Worm (Caenorhabditis elegans) whole organism, early embryonic: ENCODE measurements around the gene fmo-3.
A peak's percentile ranks its signal among the peaks of the same experiment; 100 is the strongest.

ENCODE experiments used
- B0310.2 ChIP-seq: sonication (generic microtip); optimal IDR thresholded peaks from 2 replicates; lab custom pipeline; 2016; ENCODE audit warnings: mild to moderate bottlenecking, missing genetic modification characterization, missing compliant biosample characterization
- F13C5.2 ChIP-seq: sonication (generic microtip); optimal IDR thresholded peaks from 2 replicates; lab custom pipeline; 2017; ENCODE audit warnings: mild to moderate bottlenecking, missing genetic modification characterization, inconsistent platforms, missing compliant biosample characterization
- aly-1 ChIP-seq: sonication (generic microtip); optimal IDR thresholded peaks from 2 replicates; lab custom pipeline; 2016; ENCODE audit warnings: missing genetic modification characterization, missing compliant biosample characterization
- ama-1 ChIP-seq: fragments of 150-350 bp; optimal IDR thresholded peaks from 2 replicates; lab custom pipeline; 2014
- ceh-13 ChIP-seq: fragments of 200-800 bp; sonication (Bioruptor generic); optimal IDR thresholded peaks from 2 replicates; lab custom pipeline; 2018; ENCODE audit warnings: mild to moderate bottlenecking, missing genetic modification characterization, missing compliant biosample characterization
- ceh-36 ChIP-seq: sonication (generic microtip); optimal IDR thresholded peaks from 2 replicates; lab custom pipeline; 2016; ENCODE audit warnings: missing genetic modification characterization, inconsistent platforms, missing compliant biosample characterization
- ets-7 ChIP-seq: sonication (generic microtip); optimal IDR thresholded peaks from 2 replicates; lab custom pipeline; 2016; ENCODE audit warnings: missing genotype, missing genetic modification characterization, missing compliant biosample characterization
- flt-1 ChIP-seq: fragments of 200-800 bp; sonication (Bioruptor generic); IDR thresholded peaks from 2 replicates; pipeline ENCODE4 v1.3.6; 2022; ENCODE audit warnings: missing genetic modification characterization, missing compliant biosample characterization
- hmbx-1 ChIP-seq: sonication (generic microtip); optimal IDR thresholded peaks from 2 replicates; lab custom pipeline; 2016; ENCODE audit warnings: mild to moderate bottlenecking, missing genetic modification characterization, missing compliant biosample characterization
- hmg-4 ChIP-seq: fragments of 200-800 bp; sonication (Bioruptor generic); optimal IDR thresholded peaks from 2 replicates; lab custom pipeline; 2018; ENCODE audit warnings: mild to moderate bottlenecking, missing genetic modification characterization, missing compliant biosample characterization
- hnd-1 ChIP-seq: sonication (generic microtip); optimal IDR thresholded peaks from 2 replicates; lab custom pipeline; 2016; ENCODE audit warnings: missing genetic modification characterization, missing compliant biosample characterization
- pes-1 ChIP-seq: fragments of 200-800 bp; sonication (Bioruptor generic); IDR thresholded peaks from 2 replicates; pipeline ENCODE4 v1.3.6; 2022; ENCODE audit warnings: missing genetic modification reagents, missing genetic modification characterization, missing compliant biosample characterization
- scrt-1 ChIP-seq: fragments of 200-800 bp; sonication (Bioruptor generic); IDR thresholded peaks from 2 replicates; pipeline ENCODE4 v1.3.6; 2022; ENCODE audit warnings: missing genetic modification characterization, missing compliant biosample characterization
- sea-1 ChIP-seq: fragments of 200-800 bp; sonication (Bioruptor generic); conservative IDR thresholded peaks from 2 replicates; pipeline ENCODE4 v1.3.6; 2022; ENCODE audit warnings: missing genetic modification characterization, missing compliant biosample characterization
- tbx-11 ChIP-seq: fragments of 200-800 bp; sonication (Bioruptor generic); IDR thresholded peaks from 2 replicates; pipeline ENCODE4 v1.3.6; 2022; ENCODE audit warnings: missing genetic modification characterization, missing compliant biosample characterization
- tbx-37 ChIP-seq: fragments of 200-800 bp; sonication (Bioruptor generic); conservative IDR thresholded peaks from 2 replicates; pipeline ENCODE4 v1.3.6; 2022; ENCODE audit warnings: missing genetic modification reagents, missing genetic modification characterization, missing compliant biosample characterization
- tra-4 ChIP-seq: sonication (generic microtip); optimal IDR thresholded peaks from 2 replicates; lab custom pipeline; 2017; ENCODE audit warnings: missing genetic modification characterization, missing compliant biosample characterization

fmo-3 gene

ce11 chrIII:10720170-10720569 lies 25.7 kb downstream of the fmo-3 start:
- TF ChIP-seq F13C5.2 (peak; percentile 40), B0310.2 (tag; lab: Kevin White, UChicago) (no peak), scrt-1 (no peak), hmg-4 (GFP tag; lab: Kevin White, UChicago) (peak; percentile 6), flt-1 (GFP tag; lab: Robert Waterston, UW) (0 out of 2 replicates have a peak, but pooled peaks have one; percentile 20)

DNA sequence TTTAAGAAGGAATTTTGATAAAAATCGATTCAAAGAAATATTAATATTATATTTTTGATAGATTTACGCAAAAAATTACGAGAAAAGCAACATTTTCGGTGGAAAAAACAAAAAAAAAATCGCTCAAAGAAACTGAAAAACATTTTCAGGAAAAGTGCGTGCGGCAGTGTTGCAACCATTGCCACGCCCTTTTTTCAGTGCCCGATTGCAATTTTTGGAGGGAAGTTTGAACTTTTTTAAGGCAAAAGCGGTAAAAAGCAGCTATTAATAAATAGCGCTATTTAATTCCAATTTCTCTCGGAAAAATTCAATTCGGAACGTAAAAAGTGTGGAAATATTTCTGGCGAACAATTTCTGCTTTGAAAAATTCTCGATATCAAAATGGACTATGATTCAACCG lies 26.6 kb downstream of the fmo-3 start:
- TF ChIP-seq B0310.2 (tag; lab: Kevin White, UChicago): no peak
- no peak for TF ChIP-seq tra-4 (tag; lab: Kevin White, UChicago)
- TF ChIP-seq tbx-37 (GFP tag; lab: Robert Waterston, UW): no peak
- no peak for TF ChIP-seq pes-1 (GFP tag; lab: Robert Waterston, UW)
- no peak for TF ChIP-seq hnd-1 (tag; lab: Kevin White, UChicago)
- TF ChIP-seq ets-7 (tag; lab: Kevin White, UChicago): no peak
- TF ChIP-seq ceh-36 (tag; lab: Kevin White, UChicago): no peak
- TF ChIP-seq sea-1 (GFP tag; lab: Robert Waterston, UW): no peak
- TF ChIP-seq ama-1: no peak
- no peak for TF ChIP-seq flt-1 (GFP tag; lab: Robert Waterston, UW)
- no peak for TF ChIP-seq hmbx-1
- TF ChIP-seq hmg-4 (GFP tag; lab: Kevin White, UChicago): no peak
- TF ChIP-seq ceh-13: no peak
- TF ChIP-seq aly-1 (tag; lab: Kevin White, UChicago): no peak

- TF ChIP-seq tra-4 (tag; lab: Kevin White, UChicago): no peak
Measured at ce11 chrIII:10730510-10730909, 36.0 kb downstream of the fmo-3 start, which contains the start of gene tat-3. Gene tat-3 (minus strand): TSS chrIII:10730705.

DNA sequence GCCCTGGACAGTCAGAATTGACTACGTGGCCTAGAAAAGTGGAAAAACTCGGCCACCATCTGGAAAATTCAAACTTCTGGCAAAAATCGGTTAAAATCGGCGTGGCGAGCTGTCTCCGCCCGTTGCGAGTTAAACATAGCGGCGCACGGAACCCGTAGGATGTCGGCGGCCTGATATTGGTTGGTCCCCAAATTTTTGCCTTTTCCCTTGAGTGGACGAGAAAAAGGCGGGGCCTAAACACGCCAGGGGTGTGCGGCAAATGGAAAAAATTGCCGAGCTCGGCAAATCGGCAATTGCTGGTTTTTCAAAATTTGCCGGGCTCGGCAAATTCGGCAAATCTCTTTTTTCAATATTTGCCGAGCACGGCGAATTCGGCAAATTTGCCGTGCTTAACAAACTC lies 38.8 kb downstream of the fmo-3 start:
- TF ChIP-seq B0310.2 (tag; lab: Kevin White, UChicago) (no peak), pes-1 (GFP tag; lab: Robert Waterston, UW) (0 out of 2 replicates have a peak, but pooled peaks have one; percentile 19)

- no peak for TF ChIP-seq ceh-13
- TF ChIP-seq F13C5.2: no peak
- TF ChIP-seq hnd-1 (tag; lab: Kevin White, UChicago): no peak
- no peak for TF ChIP-seq tbx-11 (GFP tag; lab: Robert Waterston, UW)
- TF ChIP-seq ceh-36 (tag; lab: Kevin White, UChicago): no peak
- TF ChIP-seq flt-1 (GFP tag; lab: Robert Waterston, UW): no peak
- no peak for TF ChIP-seq tra-4 (tag; lab: Kevin White, UChicago)
- TF ChIP-seq ama-1: no peak
- no peak for TF ChIP-seq scrt-1
- TF ChIP-seq aly-1 (tag; lab: Kevin White, UChicago): no peak
- TF ChIP-seq tbx-37 (GFP tag; lab: Robert Waterston, UW): no peak
- no peak for TF ChIP-seq hmbx-1
- TF ChIP-seq hmg-4 (GFP tag; lab: Kevin White, UChicago): no peak
Measured at ce11 chrIII:10734511-10735233, 40.2 kb downstream of the fmo-3 start.

DNA sequence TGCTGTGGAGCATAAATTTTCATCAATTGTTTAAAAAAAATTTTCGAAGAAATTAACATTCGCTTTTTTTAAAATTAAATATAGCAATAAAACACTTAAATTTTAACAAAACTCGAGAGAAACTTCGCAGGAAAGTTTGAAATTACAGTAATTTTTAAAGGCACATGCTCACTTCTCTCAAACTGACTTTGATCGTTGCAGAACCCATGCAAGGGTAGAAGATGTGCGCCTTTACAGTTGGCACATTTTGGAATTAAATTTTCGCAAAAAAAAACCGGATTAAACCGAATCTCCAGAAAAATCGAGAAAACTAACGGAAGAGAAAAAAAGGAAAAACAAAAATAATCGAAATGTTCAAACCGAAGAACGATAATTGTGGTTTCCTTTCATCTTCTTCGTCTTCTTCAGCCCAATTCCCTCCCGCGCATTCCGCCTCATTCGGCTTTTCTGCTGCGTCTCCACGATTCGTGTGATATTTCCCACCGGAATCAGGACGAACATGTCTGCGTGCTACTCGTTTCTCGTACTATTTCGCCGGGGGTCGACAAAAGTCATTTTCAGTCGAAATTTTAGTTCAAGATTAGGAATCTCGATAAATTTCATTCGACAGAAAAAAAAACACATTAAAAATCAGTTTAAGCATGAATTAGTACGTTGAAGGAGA lies 42.0 kb downstream of the fmo-3 start:
- TF ChIP-seq ama-1 (no peak), hmg-4 (GFP tag; lab: Kevin White, UChicago) (no peak), ceh-36 (tag; lab: Kevin White, UChicago) (no peak), pes-1 (GFP tag; lab: Robert Waterston, UW) (no peak), F13C5.2 (no peak), aly-1 (tag; lab: Kevin White, UChicago) (no peak), scrt-1 (no peak)

DNA sequence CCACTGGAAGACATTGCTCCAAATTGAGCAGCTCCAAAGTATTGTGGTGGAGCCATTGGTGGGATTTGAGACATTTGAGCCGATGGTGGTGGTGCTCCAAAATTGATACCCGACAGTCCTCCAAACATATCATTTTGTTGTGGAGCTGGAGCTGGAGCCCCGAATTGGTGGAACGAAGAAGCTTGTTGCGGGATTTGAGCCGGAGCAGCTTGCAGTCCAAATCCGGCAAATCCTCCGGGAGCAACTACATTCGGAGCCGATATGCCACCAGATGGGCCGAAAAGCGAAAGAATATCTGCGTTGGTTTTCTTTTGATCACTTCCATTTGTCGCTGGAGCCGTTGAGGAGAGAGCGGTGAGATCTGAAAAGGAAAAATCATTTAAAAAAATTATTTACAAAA lies 43.6 kb downstream of the fmo-3 start:
- TF ChIP-seq hmg-4 (GFP tag; lab: Kevin White, UChicago) (no peak), ama-1 (no peak), sea-1 (GFP tag; lab: Robert Waterston, UW) (no peak), flt-1 (GFP tag; lab: Robert Waterston, UW) (no peak), ets-7 (tag; lab: Kevin White, UChicago) (no peak), ceh-13 (no peak), tra-4 (tag; lab: Kevin White, UChicago) (no peak), B0310.2 (tag; lab: Kevin White, UChicago) (no peak), aly-1 (tag; lab: Kevin White, UChicago) (no peak), pes-1 (GFP tag; lab: Robert Waterston, UW) (no peak), hnd-1 (tag; lab: Kevin White, UChicago) (no peak), ceh-36 (tag; lab: Kevin White, UChicago) (no peak), tbx-37 (GFP tag; lab: Robert Waterston, UW) (no peak), hmbx-1 (no peak)

DNA sequence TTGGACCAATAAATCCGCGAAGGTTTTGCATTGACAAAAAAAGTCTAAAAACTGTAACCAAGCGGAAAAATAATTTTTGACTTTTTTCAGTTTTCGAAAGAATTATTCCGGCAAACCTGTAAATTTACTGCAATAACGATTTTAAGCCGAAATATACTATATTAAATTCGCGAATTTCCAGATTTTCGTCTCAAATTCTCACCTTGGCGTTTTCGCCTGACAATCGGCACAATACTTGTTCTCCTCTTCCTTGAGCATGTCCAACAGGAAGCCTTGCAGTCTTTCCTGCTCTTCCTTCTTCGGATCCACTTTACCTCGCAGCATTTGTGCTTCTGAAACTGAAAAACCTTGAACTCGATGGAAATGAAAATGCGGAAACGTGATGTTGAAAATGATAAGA lies 45.0 kb downstream of the fmo-3 start, which contains the start of gene smap-1:
TSS of gene smap-1 (minus strand) at position 338 of the 400 bp plus-strand sequence.
- no peak for TF ChIP-seq sea-1 (GFP tag; lab: Robert Waterston, UW)
- TF ChIP-seq hmg-4 (GFP tag; lab: Kevin White, UChicago): no peak
- TF ChIP-seq tbx-11 (GFP tag; lab: Robert Waterston, UW): no peak
- no peak for TF ChIP-seq hnd-1 (tag; lab: Kevin White, UChicago)
- no peak for TF ChIP-seq scrt-1
- TF ChIP-seq ama-1: no peak
- no peak for TF ChIP-seq ceh-36 (tag; lab: Kevin White, UChicago)
- TF ChIP-seq ets-7 (tag; lab: Kevin White, UChicago): no peak
- TF ChIP-seq pes-1 (GFP tag; lab: Robert Waterston, UW): no peak
- no peak for TF ChIP-seq hmbx-1
- TF ChIP-seq tra-4 (tag; lab: Kevin White, UChicago): no peak
- no peak for TF ChIP-seq ceh-13
- no peak for TF ChIP-seq B0310.2 (tag; lab: Kevin White, UChicago)
- TF ChIP-seq flt-1 (GFP tag; lab: Robert Waterston, UW): no peak
- no peak for TF ChIP-seq tbx-37 (GFP tag; lab: Robert Waterston, UW)
- TF ChIP-seq aly-1 (tag; lab: Kevin White, UChicago): no peak
